Worm (Caenorhabditis elegans) whole organism, L4/young adult: Measurements from ENCODE around the gene lin-3.
A peak's percentile ranks its signal among the peaks of the same experiment; 100 is the strongest.

Experiments
- W03F9.2 ChIP-seq: fragments of 150-350 bp; optimal IDR thresholded peaks from 2 replicates; lab custom pipeline; 2014; ENCODE audit warnings: missing biosample characterization, missing genetic modification characterization
- dao-5 ChIP-seq: sonication (generic microtip); optimal IDR thresholded peaks from 2 replicates; lab custom pipeline; 2016; ENCODE audit warnings: missing genotype, missing genetic modification characterization, moderate library complexity, missing compliant biosample characterization
- him-1 ChIP-seq: sonication (generic microtip); optimal IDR thresholded peaks from 2 replicates; lab custom pipeline; 2016; ENCODE audit warnings: missing genotype, missing genetic modification reagents, missing genetic modification characterization, missing compliant biosample characterization

lin-3 gene

ce11 chrIV:11029412-11029811 lies 24.7 kb upstream of the lin-3 start, which contains the start of gene hrg-5:
TSS of gene hrg-5 (minus strand) at chrIV:11029428.
- TF ChIP-seq dao-5 (tag; lab: Kevin White, UChicago): no peak
- TF ChIP-seq him-1 (tag; lab: Kevin White, UChicago): no peak
- TF ChIP-seq W03F9.2 (tag; lab: Kevin White, UChicago): no peak

- TF ChIP-seq dao-5 (tag; lab: Kevin White, UChicago) (no peak), him-1 (tag; lab: Kevin White, UChicago) (no peak), W03F9.2 (tag; lab: Kevin White, UChicago) (no peak)
These were observed 24.0 kb upstream of the lin-3 start for ce11 chrIV:11030117-11030516.

DNA sequence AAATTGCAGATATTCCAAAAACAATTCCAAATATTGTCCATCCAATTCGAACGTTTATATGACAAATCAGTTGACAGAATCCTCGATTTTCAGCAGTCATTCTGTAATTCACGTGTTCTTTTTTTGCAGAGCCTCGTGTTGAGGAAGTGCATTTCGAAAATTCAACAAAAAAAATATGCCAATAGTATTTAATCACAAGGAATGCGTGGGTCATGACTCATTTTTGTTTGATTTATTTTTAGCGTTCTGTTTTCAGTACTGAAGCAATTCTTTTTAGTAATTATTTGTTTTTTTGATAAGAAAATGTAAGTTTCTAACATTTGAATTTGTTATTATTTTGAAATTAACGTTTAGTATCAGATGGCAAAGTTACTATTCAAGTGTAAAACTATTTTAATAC lies 23.2 kb upstream of the lin-3 start, which contains the start of gene hrg-4:
Gene hrg-4 (minus strand): TSS at position 101 of the 400 bp plus-strand sequence.
- no peak for TF ChIP-seq him-1 (tag; lab: Kevin White, UChicago)
- no peak for TF ChIP-seq W03F9.2 (tag; lab: Kevin White, UChicago)
- TF ChIP-seq dao-5 (tag; lab: Kevin White, UChicago): no peak

ce11 chrIV:11031640-11032039 lies 22.5 kb upstream of the lin-3 start:
- TF ChIP-seq dao-5 (tag; lab: Kevin White, UChicago) (no peak), W03F9.2 (tag; lab: Kevin White, UChicago) (no peak), him-1 (tag; lab: Kevin White, UChicago) (no peak)

- TF ChIP-seq W03F9.2 (tag; lab: Kevin White, UChicago): no peak
- TF ChIP-seq dao-5 (tag; lab: Kevin White, UChicago): no peak
- no peak for TF ChIP-seq him-1 (tag; lab: Kevin White, UChicago)
These were observed 21.8 kb upstream of the lin-3 start, which contains the start of gene hrg-6 for ce11 chrIV:11032288-11032687. TSS of gene hrg-6 (plus strand) at chrIV:11032588.

ce11 chrIV:11036222-11036621 lies 17.9 kb upstream of the lin-3 start, which contains the start of gene fkb-1:
TSS of gene fkb-1 (plus strand) at chrIV:11036582.
- TF ChIP-seq dao-5 (tag; lab: Kevin White, UChicago): no peak
- peak; percentile 71 for TF ChIP-seq W03F9.2 (tag; lab: Kevin White, UChicago)
- TF ChIP-seq him-1 (tag; lab: Kevin White, UChicago): no peak

DNA sequence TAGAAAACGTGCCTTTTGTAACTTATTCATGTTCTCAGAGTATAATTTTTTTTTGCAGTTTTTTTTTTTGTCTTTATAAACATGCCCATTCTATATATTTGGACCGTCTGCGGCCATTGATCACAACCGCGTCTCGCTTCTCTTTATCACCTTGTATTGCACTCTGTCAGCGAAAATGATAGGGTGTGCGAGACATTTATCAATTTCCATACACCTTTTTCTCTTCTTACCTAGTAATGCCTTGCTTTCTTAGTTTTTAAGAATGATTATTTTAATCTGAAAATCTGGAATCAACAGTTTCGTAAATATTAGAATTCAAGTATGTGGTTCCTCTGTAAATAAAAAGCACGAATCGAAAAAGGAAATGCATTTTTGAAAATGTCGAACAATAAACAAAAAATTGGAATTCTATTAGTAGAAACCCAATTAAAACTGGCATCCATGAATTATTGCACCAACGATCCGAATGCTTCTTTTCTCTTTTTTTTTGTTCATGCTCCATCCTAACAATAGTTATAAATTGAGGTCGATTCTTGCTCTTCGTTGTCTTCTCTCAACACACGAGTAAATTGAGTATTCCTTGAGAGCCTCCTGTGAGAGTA lies 16.9 kb upstream of the lin-3 start:
- TF ChIP-seq W03F9.2 (tag; lab: Kevin White, UChicago) (no peak), him-1 (tag; lab: Kevin White, UChicago) (no peak), dao-5 (tag; lab: Kevin White, UChicago) (no peak)

- TF ChIP-seq dao-5 (tag; lab: Kevin White, UChicago) (no peak), W03F9.2 (tag; lab: Kevin White, UChicago) (no peak), him-1 (tag; lab: Kevin White, UChicago) (no peak)
These were observed 15.9 kb upstream of the lin-3 start for ce11 chrIV:11038218-11038617.

- TF ChIP-seq dao-5 (tag; lab: Kevin White, UChicago) (no peak), W03F9.2 (tag; lab: Kevin White, UChicago) (no peak), him-1 (tag; lab: Kevin White, UChicago) (no peak)
These were observed 15.7 kb upstream of the lin-3 start, which contains the start of gene kdin-1 for ce11 chrIV:11038618-11038664. TSS of gene kdin-1 (plus strand) at chrIV:11038655.

DNA sequence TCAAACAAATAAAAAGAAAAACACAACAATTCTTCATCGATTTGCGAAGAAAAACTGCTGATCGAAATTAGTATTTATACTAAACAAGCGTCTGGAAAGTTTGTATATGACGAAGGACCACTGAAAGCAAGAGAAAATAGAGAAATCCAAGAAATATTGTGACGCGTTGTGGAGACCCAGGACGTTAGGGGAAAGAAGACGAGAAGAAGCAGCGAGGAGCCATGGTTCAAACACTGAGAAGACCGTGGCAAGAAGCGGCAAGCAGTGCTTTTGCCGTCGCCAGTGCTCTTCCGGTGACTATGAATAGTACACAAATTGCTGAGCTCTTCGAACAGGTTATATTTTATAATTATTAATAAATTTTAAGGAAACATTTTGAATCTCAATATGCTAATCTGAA lies 15.4 kb upstream of the lin-3 start:
- TF ChIP-seq him-1 (tag; lab: Kevin White, UChicago): no peak
- TF ChIP-seq dao-5 (tag; lab: Kevin White, UChicago): no peak
- TF ChIP-seq W03F9.2 (tag; lab: Kevin White, UChicago): no peak

DNA sequence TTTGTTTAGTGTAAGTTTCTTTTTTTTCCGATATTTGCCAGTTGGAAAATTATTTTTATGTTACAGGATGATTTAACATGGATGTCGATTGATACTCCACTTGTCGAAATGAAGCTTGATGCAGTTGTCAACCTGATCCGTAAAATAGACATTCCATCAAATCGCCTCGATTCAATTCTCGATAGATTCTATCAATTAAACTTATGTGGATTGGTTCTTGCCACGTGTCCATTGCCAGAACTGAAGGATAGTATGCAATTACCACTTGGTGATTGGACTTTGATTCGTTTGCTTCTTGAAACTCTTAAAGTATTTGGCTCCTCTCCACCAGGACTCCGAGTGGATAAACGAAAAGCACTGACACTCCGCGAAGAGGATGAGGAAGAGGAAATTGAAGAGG lies 9.7 kb upstream of the lin-3 start:
- no peak for TF ChIP-seq W03F9.2 (tag; lab: Kevin White, UChicago)
- no peak for TF ChIP-seq him-1 (tag; lab: Kevin White, UChicago)
- TF ChIP-seq dao-5 (tag; lab: Kevin White, UChicago): no peak

ce11 chrIV:11048871-11049270 lies 5.2 kb upstream of the lin-3 start, which contains the start of gene F36H1.11:
TSS of gene F36H1.11 (plus strand) at chrIV:11049171.
- no peak for TF ChIP-seq W03F9.2 (tag; lab: Kevin White, UChicago)
- TF ChIP-seq dao-5 (tag; lab: Kevin White, UChicago): no peak
- TF ChIP-seq him-1 (tag; lab: Kevin White, UChicago): no peak

- TF ChIP-seq W03F9.2 (tag; lab: Kevin White, UChicago) (no peak), him-1 (tag; lab: Kevin White, UChicago) (no peak), dao-5 (tag; lab: Kevin White, UChicago) (no peak)
These were observed 4.3 kb upstream of the lin-3 start, which contains the start of gene F36H1.3 for ce11 chrIV:11049806-11050205. TSS of gene F36H1.3 (plus strand) at chrIV:11050128.

DNA sequence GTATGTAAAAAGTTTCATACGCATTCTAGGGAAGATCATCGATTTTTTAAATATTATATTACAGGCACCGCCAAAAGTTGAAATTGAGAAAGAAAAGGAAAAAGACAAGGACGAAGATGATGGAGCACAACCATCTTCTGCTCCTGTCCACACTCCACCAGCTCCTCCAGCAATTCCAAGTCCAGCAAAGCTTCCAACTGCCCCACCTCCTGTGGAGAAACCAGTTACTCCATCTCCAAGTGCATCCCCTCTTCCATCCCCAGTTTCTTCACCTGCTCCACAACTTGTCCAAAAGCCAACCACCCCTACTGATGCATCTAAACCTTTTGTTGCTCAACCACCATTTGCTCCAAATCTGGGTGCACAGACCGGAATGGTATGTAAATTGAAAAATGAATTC lies 2.1 kb upstream of the lin-3 start:
- no peak for TF ChIP-seq him-1 (tag; lab: Kevin White, UChicago)
- TF ChIP-seq dao-5 (tag; lab: Kevin White, UChicago): no peak
- no peak for TF ChIP-seq W03F9.2 (tag; lab: Kevin White, UChicago)
